Worm (Caenorhabditis elegans): ENCODE results near the gene C49H3.6.

DNA sequence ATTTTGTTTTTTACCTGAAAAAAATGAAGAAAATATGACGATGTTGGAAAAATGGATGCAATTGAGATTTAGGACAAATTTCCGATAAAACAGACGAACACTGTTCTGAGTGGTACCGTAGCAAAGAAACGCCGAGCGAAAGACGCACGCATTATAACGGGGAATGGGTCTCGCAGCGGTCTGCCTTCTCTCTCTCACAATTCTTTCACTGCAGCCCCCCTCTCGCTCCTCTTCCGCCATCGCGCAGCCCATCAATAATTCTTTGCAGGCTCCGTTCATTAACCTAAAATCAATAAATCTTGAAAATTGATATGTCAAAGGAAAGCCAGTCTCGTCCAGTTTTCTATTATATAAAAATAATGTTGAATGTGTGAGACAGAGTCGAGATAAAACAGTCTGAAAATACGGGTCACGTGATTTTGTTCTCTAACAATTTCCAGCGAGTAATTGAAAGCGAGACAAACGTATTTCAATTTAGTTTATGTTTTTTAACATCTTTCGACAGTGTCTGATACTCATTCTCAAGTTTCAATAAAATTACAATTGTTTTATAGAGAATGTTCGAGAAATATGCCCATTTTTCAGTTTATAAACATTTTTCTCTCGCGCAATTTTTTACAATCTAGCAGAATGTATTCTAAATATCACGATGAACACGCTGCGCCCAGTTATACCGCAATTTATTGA lies 6.1 kb downstream of the C49H3.6 start:
- TF ChIP-seq tbx-2 (tag; optimal IDR thresholded peaks at IDR 0.05) = no peak
- TF ChIP-seq mml-1 (tag; optimal IDR thresholded peaks at IDR 0.05) = no peak
- no peak for TF ChIP-seq sea-2 (GFP tag; optimal IDR thresholded peaks at IDR 0.05)
- no peak for TF ChIP-seq nhr-76 (tag; optimal IDR thresholded peaks at IDR 0.05)
- peak; percentile 35 for TF ChIP-seq pha-4 (tag; optimal IDR thresholded peaks at IDR 0.05)
- no peak for TF ChIP-seq mdl-1 (tag; optimal IDR thresholded peaks at IDR 0.05)
- peak; percentile 73 for TF ChIP-seq lin-39 (tag; optimal IDR thresholded peaks at IDR 0.05)
- TF ChIP-seq nhr-12 (tag; optimal IDR thresholded peaks at IDR 0.05) = no peak
- no peak for TF ChIP-seq ztf-4 (tag; optimal IDR thresholded peaks at IDR 0.05)
